Worm (Caenorhabditis elegans): ENCODE data around the gene ech-8.

DNA sequence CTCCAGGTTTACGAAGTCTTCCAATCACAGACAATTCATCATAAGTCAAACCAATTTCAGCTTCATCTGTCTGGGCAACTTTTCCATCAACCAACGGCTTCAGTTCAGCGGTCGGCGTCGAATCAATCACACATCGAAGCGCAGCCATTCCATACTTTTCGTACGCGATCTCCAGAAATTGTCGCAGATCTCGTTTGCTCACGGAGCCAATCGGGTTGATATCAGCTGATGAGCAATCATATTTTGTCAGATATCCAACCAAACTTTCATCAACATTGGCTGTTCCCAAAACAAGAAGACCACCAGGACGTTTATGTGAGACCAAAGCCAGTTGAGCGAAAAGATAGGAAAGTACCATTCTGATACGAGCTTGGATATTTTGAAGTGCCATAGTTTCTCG is 23.6 kb downstream of the ech-8 start:
- TF ChIP-seq nhr-237 (tag; optimal IDR thresholded peaks at IDR 0.05) (no peak), ztf-11 (tag; optimal IDR thresholded peaks at IDR 0.05) (no peak), unc-62 (GFP tag; optimal IDR thresholded peaks at IDR 0.05) (no peak)

Measured in whole organism, mixed stage, embryonic.